Worm (Caenorhabditis elegans) whole organism, L4/young adult: ENCODE data around the gene math-4.
"Not testable (repeated sequence)": the region's sequence is repeated elsewhere in the genome, so short reads cannot be mapped to it uniquely, and the experiment has no call there.

Experiments
- W03F9.2 ChIP-seq: fragments of 150-350 bp; optimal IDR thresholded peaks from 2 replicates; lab custom pipeline; 2014; ENCODE audit warnings: missing biosample characterization, missing genetic modification characterization
- dao-5 ChIP-seq: sonication (generic microtip); optimal IDR thresholded peaks from 2 replicates; lab custom pipeline; 2016; ENCODE audit warnings: missing genotype, missing genetic modification characterization, moderate library complexity, missing compliant biosample characterization
- him-1 ChIP-seq: sonication (generic microtip); optimal IDR thresholded peaks from 2 replicates; lab custom pipeline; 2016; ENCODE audit warnings: missing genotype, missing genetic modification reagents, missing genetic modification characterization, missing compliant biosample characterization

The math-4 gene

DNA sequence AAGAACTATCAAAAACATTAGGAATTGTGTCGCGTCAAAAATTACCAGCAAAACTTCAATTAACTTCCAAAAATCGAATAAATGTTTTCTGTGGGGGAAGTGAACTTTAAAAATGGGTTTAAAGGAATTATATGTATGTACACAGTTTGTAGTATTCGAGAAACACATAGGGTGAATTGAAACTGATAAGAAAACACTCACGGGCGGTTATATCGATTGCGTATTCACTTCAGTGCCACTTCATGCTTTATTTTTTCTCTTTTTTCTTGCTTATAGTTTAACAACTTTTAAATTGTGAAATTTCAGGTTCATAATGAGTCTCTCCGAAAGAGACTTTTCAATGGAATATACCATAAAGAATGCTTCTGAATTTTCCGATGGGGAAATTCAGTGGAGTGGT lies 7.1 kb downstream of the math-4 start, which contains the start of gene F36H5.14:
Gene F36H5.14 (plus strand): TSS at position 301 of the 400 bp plus-strand sequence.
- not testable (repeated sequence) for TF ChIP-seq W03F9.2 (tag; lab: Kevin White, UChicago); him-1 (tag; lab: Kevin White, UChicago); dao-5

ce11 chrII:1771785-1772184 lies 10.6 kb downstream of the math-4 start, which contains the start of gene math-3:
math-3 (plus strand) TSS chrII:1772085.
- TF ChIP-seq W03F9.2 (tag; lab: Kevin White, UChicago) (no peak), dao-5 (no peak), him-1 (tag; lab: Kevin White, UChicago) (no peak)

- not testable (repeated sequence) for TF ChIP-seq him-1 (tag; lab: Kevin White, UChicago); dao-5; W03F9.2 (tag; lab: Kevin White, UChicago)
Observed at ce11 chrII:1771347-1771746, 11.0 kb downstream of the math-4 start, which contains the start of gene math-26. math-26 (plus strand) TSS chrII:1771647.

ce11 chrII:1766715-1767114 lies 15.7 kb downstream of the math-4 start:
- TF ChIP-seq him-1 (tag; lab: Kevin White, UChicago): no peak
- TF ChIP-seq dao-5: no peak
- no peak for TF ChIP-seq W03F9.2 (tag; lab: Kevin White, UChicago)

- no peak for TF ChIP-seq him-1 (tag; lab: Kevin White, UChicago)
- no peak for TF ChIP-seq dao-5
- no peak for TF ChIP-seq W03F9.2 (tag; lab: Kevin White, UChicago)
Observed at ce11 chrII:1763072-1763471, 19.3 kb downstream of the math-4 start, which contains the start of gene math-28. math-28 (plus strand) TSS chrII:1763372.

DNA sequence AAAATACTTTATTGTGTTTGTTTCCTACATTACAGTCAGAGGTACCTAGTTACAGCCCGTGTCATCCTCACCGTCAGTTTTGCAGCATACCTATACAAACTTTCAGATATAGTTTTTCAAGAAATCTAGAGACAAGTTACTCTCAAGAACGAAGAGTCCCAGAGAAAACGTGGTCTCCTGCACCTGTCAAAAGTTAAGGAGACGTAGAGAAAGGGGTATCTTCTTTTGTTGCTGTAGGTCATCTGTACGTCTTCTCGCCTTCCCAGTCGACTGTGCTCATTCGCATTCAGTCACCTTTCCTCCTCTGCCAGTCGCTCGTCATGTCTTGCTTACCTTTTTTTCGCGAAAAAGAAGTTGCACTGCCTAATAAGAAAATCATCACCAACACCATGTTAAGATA lies 20.8 kb downstream of the math-4 start, which contains the start of gene F36H5.4:
Gene F36H5.4 (plus strand): TSS at position 301 of the 400 bp plus-strand sequence.
- no peak for TF ChIP-seq dao-5
- TF ChIP-seq him-1 (tag; lab: Kevin White, UChicago): no peak
- no peak for TF ChIP-seq W03F9.2 (tag; lab: Kevin White, UChicago)

ce11 chrII:1759602-1760001 lies 22.8 kb downstream of the math-4 start, which contains the start of gene F36H5.18:
F36H5.18 (plus strand) TSS chrII:1759902.
- TF ChIP-seq him-1 (tag; lab: Kevin White, UChicago): no peak
- TF ChIP-seq dao-5: no peak
- no peak for TF ChIP-seq W03F9.2 (tag; lab: Kevin White, UChicago)

DNA sequence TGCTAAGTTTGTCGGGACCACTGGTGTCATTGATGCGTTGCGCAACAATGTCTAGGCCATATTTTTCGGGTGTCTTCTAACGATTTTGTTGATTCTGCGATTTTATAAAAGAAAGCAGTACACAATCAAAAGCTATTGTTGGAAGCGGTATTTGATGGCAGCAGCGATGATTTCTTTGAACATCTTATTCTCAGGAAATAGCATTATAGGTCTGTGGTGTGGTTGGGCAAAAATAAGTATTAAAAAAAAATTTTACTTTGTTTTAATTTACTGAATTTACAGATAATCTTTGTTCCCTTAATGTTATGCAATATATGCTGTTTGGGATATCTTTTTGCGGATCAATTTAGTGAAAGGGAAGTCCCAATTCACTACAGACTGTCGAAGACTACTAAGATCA lies 25.3 kb downstream of the math-4 start, which contains the start of gene F36H5.10:
Gene F36H5.10 (plus strand): TSS at position 301 of the 400 bp plus-strand sequence.
- TF ChIP-seq him-1 (tag; lab: Kevin White, UChicago) (no peak), W03F9.2 (tag; lab: Kevin White, UChicago) (no peak), dao-5 (no peak)

ce11 chrII:1756582-1756981 lies 25.8 kb downstream of the math-4 start, which contains the start of gene fbxb-53:
fbxb-53 (plus strand) TSS chrII:1756882.
- TF ChIP-seq him-1 (tag; lab: Kevin White, UChicago): no peak
- TF ChIP-seq W03F9.2 (tag; lab: Kevin White, UChicago): no peak
- TF ChIP-seq dao-5: no peak

DNA sequence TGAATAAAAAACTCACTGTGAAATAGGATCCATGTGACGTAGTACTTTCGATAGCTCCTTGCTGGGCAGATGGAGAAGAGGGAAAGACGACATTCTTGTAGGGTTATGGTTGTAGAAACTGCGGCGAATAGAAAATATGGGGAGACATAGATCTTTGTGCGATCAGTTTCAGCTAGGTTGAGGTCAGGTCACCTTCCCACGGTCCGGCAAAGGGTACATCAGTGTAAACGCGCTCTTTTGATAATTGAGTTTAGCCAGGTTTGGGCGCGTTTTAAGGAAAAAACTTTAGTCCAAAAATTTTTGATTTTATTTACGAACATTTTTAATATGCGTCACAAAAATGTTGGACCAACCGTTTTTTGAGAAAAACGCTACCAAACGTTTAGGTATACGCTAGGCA lies 26.3 kb downstream of the math-4 start, which contains the start of gene F36H5.17:
Gene F36H5.17 (minus strand): TSS at position 101 of the 400 bp plus-strand sequence.
- TF ChIP-seq W03F9.2 (tag; lab: Kevin White, UChicago) (no peak), dao-5 (no peak), him-1 (tag; lab: Kevin White, UChicago) (no peak)

- no peak for TF ChIP-seq dao-5
- TF ChIP-seq W03F9.2 (tag; lab: Kevin White, UChicago): no peak
- TF ChIP-seq him-1 (tag; lab: Kevin White, UChicago): no peak
Observed at ce11 chrII:1752990-1753389, 29.4 kb downstream of the math-4 start, which contains the start of gene F36H5.9. F36H5.9 (minus strand) TSS chrII:1753090.

DNA sequence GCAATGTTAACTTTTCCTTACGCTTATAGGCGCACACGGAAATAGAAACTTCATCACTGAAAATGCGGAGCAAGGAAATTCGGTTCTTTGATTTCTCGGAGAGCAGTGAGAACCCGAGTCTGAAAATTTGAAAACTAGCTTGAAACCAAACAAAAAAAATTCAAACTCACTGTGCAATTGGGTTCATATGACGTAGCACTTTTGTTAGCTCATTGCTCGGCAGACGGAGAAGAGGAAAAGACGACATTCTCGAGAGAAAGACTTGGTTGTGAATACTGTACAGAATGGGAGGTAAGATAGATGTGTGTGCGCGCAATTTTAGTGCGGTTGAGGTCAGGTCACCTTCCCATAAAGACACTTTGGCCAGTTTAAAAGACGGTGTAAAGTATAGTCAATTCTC lies 32.0 kb downstream of the math-4 start, which contains the start of the genes F36H5.13 and F36H5.8:
Gene F36H5.13 (minus strand): TSS at position 101 of the 400 bp plus-strand sequence.
Gene F36H5.8 (minus strand): TSS at position 274 of the 400 bp plus-strand sequence.
- no peak for TF ChIP-seq dao-5
- TF ChIP-seq W03F9.2 (tag; lab: Kevin White, UChicago): no peak
- TF ChIP-seq him-1 (tag; lab: Kevin White, UChicago): no peak

DNA sequence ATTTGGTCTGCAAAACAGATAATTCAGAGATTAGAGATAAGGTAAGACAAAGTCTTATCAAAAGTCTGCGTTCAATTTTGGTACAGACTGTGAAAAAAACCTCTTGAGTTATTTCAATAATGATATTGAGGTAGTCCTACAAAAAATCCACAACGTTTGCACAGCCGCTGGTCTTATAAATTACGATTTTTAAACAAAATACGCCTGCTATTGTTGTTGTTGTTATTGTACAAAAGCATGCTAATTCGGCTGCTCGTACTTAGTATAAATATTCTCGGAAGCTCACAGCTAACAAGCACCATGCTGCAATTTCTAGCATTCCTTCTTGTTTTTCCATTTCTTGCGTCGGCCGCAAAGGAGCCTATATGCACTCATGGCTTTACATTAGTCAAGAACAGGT lies 38.2 kb downstream of the math-4 start, which contains the start of gene clec-19:
Gene clec-19 (plus strand): TSS at position 301 of the 400 bp plus-strand sequence.
- TF ChIP-seq him-1 (tag; lab: Kevin White, UChicago) (no peak), W03F9.2 (tag; lab: Kevin White, UChicago) (no peak), dao-5 (no peak)

DNA sequence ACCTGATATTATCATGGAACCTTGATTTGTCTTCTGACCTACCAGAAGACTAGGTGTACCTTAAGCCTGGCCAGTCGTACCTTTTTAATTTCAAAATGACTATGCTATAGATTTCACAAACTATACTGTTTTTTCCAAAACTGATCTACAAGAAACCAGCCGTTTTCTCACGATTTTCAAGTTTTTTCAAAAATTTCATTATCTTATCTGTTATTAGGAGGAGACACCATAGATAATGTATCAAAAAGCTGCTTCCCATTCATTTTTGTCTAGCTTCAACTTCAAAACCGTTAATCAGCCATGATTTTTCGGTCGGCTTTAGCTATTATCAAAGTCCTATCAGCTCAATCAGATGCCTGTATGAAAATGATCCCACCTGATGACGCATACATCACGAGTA lies 39.8 kb downstream of the math-4 start, which contains the start of gene F36H5.12:
Gene F36H5.12 (plus strand): TSS at position 301 of the 400 bp plus-strand sequence.
- no peak for TF ChIP-seq W03F9.2 (tag; lab: Kevin White, UChicago)
- no peak for TF ChIP-seq him-1 (tag; lab: Kevin White, UChicago)
- no peak for TF ChIP-seq dao-5
